Worm (Caenorhabditis elegans) whole organism, L4 larva: ENCODE data around the gene madf-11.

Experiments used
- Y48G9A.11 ChIP-seq: fragments of 200-800 bp; sonication (Bioruptor generic); IDR thresholded peaks from 2 replicates; pipeline ENCODE4 v1.3.6; 2022; ENCODE audit warnings: missing genetic modification reagents, missing genetic modification characterization, missing compliant biosample characterization
- ZK546.5 ChIP-seq, 2 experiments: sonication (generic microtip); optimal IDR thresholded peaks; 2 replicates each; lab custom pipeline; 2017; ENCODE audit warnings: missing biosample characterization in 2 of 2, missing genetic modification characterization in 2 of 2
- aha-1 ChIP-seq: fragments of 150-350 bp; peaks from one replicate; lab custom pipeline; 2014; ENCODE audit warnings: missing biosample characterization, missing genetic modification characterization
- aly-2 ChIP-seq: sonication (generic microtip); optimal IDR thresholded peaks from 2 replicates; lab custom pipeline; 2018; ENCODE audit warnings: missing biosample characterization, missing genetic modification characterization
- arid-1 ChIP-seq: fragments of 200-800 bp; sonication (Bioruptor generic); conservative IDR thresholded peaks from 2 replicates; pipeline ENCODE4 v1.3.6; 2022; ENCODE audit warnings: missing genetic modification reagents, missing genetic modification characterization, missing compliant biosample characterization
- ceh-20 ChIP-seq: fragments of 200-800 bp; sonication (Bioruptor generic); IDR thresholded peaks from 2 replicates; pipeline ENCODE4 v1.3.6; 2022; ENCODE audit warnings: missing genetic modification reagents, missing genetic modification characterization, missing compliant biosample characterization
- ceh-28 ChIP-seq: fragments of 150-350 bp; optimal IDR thresholded peaks from 2 replicates; lab custom pipeline; 2014; ENCODE audit warnings: missing biosample characterization, missing genetic modification reagents, missing genetic modification characterization
- ctbp-1 ChIP-seq: fragments of 200-800 bp; sonication (Bioruptor generic); IDR thresholded peaks from 2 replicates; pipeline ENCODE4 v1.3.6; 2022; ENCODE audit warnings: missing genetic modification reagents, missing genetic modification characterization, missing compliant biosample characterization
- daf-16 ChIP-seq, 3 experiments: sonication (generic microtip); optimal IDR thresholded peaks; 2 replicates each; lab custom pipeline; 2016 to 2017; ENCODE audit warnings: missing genetic modification characterization in 3 of 3, missing genetic modification reagents in 3 of 3, mild to moderate bottlenecking in 2 of 3, missing compliant biosample characterization in 2 of 3, missing biosample characterization in 1 of 3, moderate library complexity in 1 of 3
- dpl-1 ChIP-seq: fragments of 150-350 bp; optimal IDR thresholded peaks from 2 replicates; lab custom pipeline; 2014; ENCODE audit warnings: missing biosample characterization, missing genetic modification reagents, missing genetic modification characterization
- egl-27 ChIP-seq: sonication (generic microtip); optimal IDR thresholded peaks from 3 replicates; lab custom pipeline; 2017; ENCODE audit warnings: missing biosample characterization, missing genetic modification reagents, missing genetic modification characterization
- egl-43 ChIP-seq: fragments of 200-800 bp; sonication (Bioruptor generic); IDR thresholded peaks from 2 replicates; pipeline ENCODE4 v1.3.6; 2022; ENCODE audit warnings: missing genetic modification reagents, missing genetic modification characterization, missing compliant biosample characterization
- hlh-30 ChIP-seq: sonication (generic microtip); optimal IDR thresholded peaks from 2 replicates; lab custom pipeline; 2017; ENCODE audit warnings: antibody characterized with exemption, mild to moderate bottlenecking, missing genetic modification characterization, missing compliant biosample characterization; ENCODE audit not compliant: insufficient read depth
- lin-39 ChIP-seq: fragments of 150-350 bp; optimal IDR thresholded peaks from 2 replicates; lab custom pipeline; 2014; ENCODE audit warnings: missing biosample characterization, missing genetic modification reagents, missing genetic modification characterization
- lsy-2 ChIP-seq, 2 experiments: fragments of 150-350 bp in 1 of 2; sonication (generic microtip) in 1 of 2; optimal IDR thresholded peaks; 2 replicates each; lab custom pipeline; 2014 to 2017; ENCODE audit warnings: missing biosample characterization in 2 of 2, missing genetic modification characterization in 2 of 2
- mdl-1 ChIP-seq, 2 experiments: fragments of 150-350 bp in 1 of 2; sonication (generic microtip) in 1 of 2; optimal IDR thresholded peaks; 2 replicates each; lab custom pipeline; 2014 to 2017; ENCODE audit warnings: missing biosample characterization in 2 of 2, missing genetic modification characterization in 2 of 2
- nhr-111 ChIP-seq: fragments of 200-800 bp; sonication (Bioruptor generic); optimal IDR thresholded peaks from 2 replicates; lab custom pipeline; 2018; ENCODE audit warnings: mild to moderate bottlenecking, missing genetic modification characterization, missing compliant biosample characterization
- nhr-76 ChIP-seq: fragments of 150-350 bp; optimal IDR thresholded peaks from 2 replicates; lab custom pipeline; 2014; ENCODE audit warnings: missing biosample characterization, missing genetic modification characterization
- saeg-2 ChIP-seq: fragments of 200-800 bp; sonication (Bioruptor generic); IDR thresholded peaks from 2 replicates; pipeline ENCODE4 v1.3.6; 2022; ENCODE audit warnings: missing genetic modification reagents, missing genetic modification characterization, missing compliant biosample characterization
- set-16 ChIP-seq: fragments of 200-800 bp; sonication (Bioruptor generic); IDR thresholded peaks from 2 replicates; pipeline ENCODE4 v1.3.6; 2022; ENCODE audit warnings: missing genetic modification reagents, missing genetic modification characterization, missing compliant biosample characterization
- spr-1 ChIP-seq: sonication (generic microtip); optimal IDR thresholded peaks from 2 replicates; lab custom pipeline; 2016; ENCODE audit warnings: mild to moderate bottlenecking, missing genetic modification characterization, missing compliant biosample characterization
- spr-3 ChIP-seq: fragments of 200-800 bp; sonication (Bioruptor generic); optimal IDR thresholded peaks from 2 replicates; lab custom pipeline; 2018; ENCODE audit warnings: mild to moderate bottlenecking, missing genetic modification characterization, missing compliant biosample characterization
- unc-62 ChIP-seq, 3 experiments: fragments of 150-350 bp in 1 of 3; sonication (generic microtip); optimal IDR thresholded peaks in 2 of 3; peaks in 1 of 3; 1 replicate in 1 of 3; 2 replicates in 2 of 3; lab custom pipeline; 2014 to 2017; ENCODE audit warnings: missing biosample characterization in 3 of 3, missing genetic modification characterization in 3 of 3, missing genetic modification reagents in 3 of 3, missing genotype in 1 of 3
- zfp-2 ChIP-seq: sonication (generic microtip); optimal IDR thresholded peaks from 2 replicates; lab custom pipeline; 2016; ENCODE audit warnings: mild to moderate bottlenecking, missing genetic modification characterization, missing compliant biosample characterization
- zip-2 ChIP-seq: fragments of 150-350 bp; optimal IDR thresholded peaks from 2 replicates; lab custom pipeline; 2014; ENCODE audit warnings: missing biosample characterization, missing genetic modification characterization
- ztf-7 ChIP-seq: fragments of 150-350 bp; optimal IDR thresholded peaks from 2 replicates; lab custom pipeline; 2014; ENCODE audit warnings: missing biosample characterization, missing genetic modification characterization

The madf-11 gene

ce11 chrIII:5581049-5581448, 22.2 kb downstream of the madf-11 start, which contains the start of gene F56D2.5:
Gene F56D2.5 (minus strand): TSS chrIII:5581419.
- TF ChIP-seq zfp-2 (no peak), lsy-2 (tag; optimal IDR thresholded peaks at IDR 0.05; lab: Kevin White, UChicago) (peak in 1 of 2 experiments; percentile 5), ztf-7 (tag; lab: Kevin White, UChicago) (peak; percentile 96), zip-2 (tag; lab: Kevin White, UChicago) (peak; percentile 98), unc-62 (GFP tag; optimal IDR thresholded peaks at IDR 0.05 in 1 of 2; lab: Kevin White, UChicago) (peak in 1 of 2 experiments; percentile 29), unc-62 (tag; optimal IDR thresholded peaks at IDR 0.05; lab: Kevin White, UChicago) (no peak), egl-27 (tag; lab: Kevin White, UChicago) (no peak)
- TF ChIP-seq, all 104 proteins: peak for 4

ce11 chrIII:5573694-5574093, 29.6 kb downstream of the madf-11 start, which contains the start of gene molo-1:
Gene molo-1 (plus strand): TSS chrIII:5573994.
- TF ChIP-seq saeg-2 (GFP tag; lab: Robert Waterston, UW), result no peak

DNA sequence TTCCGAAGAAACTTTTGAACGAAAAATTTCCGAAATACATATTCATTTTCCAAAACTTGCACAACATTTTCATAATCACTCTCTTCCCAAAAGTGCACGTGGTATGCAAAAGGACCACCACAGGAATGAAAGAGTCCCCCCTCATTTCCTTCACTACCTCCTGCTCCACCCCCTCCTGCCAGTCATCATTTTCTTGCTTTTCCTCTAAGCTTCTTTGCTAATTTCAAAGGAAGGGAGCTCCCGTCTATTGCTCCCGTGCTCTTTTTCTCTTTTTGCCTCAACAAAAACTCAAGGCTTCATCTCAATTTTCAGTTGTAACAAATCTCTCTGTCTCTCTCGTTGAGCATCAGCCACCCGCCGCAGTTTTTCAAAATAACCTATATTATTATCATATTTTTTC, 30.5 kb downstream of the madf-11 start:
- TF ChIP-seq Y48G9A.11 (GFP tag; lab: Robert Waterston, UW), result no peak
- peak; percentile 57 for TF ChIP-seq aha-1 (tag; lab: Kevin White, UChicago)
- TF ChIP-seq hlh-30 (tag; lab: Kevin White, UChicago), result peak; percentile 52

- TF ChIP-seq ceh-28 (tag; lab: Kevin White, UChicago), result no peak
- peak; percentile 10 for TF ChIP-seq hlh-30 (tag; lab: Kevin White, UChicago)
- TF ChIP-seq unc-62 (GFP tag; optimal IDR thresholded peaks at IDR 0.05 in 1 of 2; lab: Kevin White, UChicago), result peak in 1 of 2 experiments; percentile 86
- no peak for TF ChIP-seq unc-62 (tag; optimal IDR thresholded peaks at IDR 0.05; lab: Kevin White, UChicago)
- peak; percentile 48; the same call in 1 of the 2 replicates for TF ChIP-seq ceh-20 (GFP tag; lab: Robert Waterston, UW)
Observed at ce11 chrIII:5570814-5571443, 32.4 kb downstream of the madf-11 start.

ce11 chrIII:5568679-5569078, 34.6 kb downstream of the madf-11 start, which contains the start of gene nspb-12:
Gene nspb-12 (minus strand): TSS chrIII:5568779.
- TF ChIP-seq aha-1 (tag; lab: Kevin White, UChicago) (peak; percentile 1), spr-3 (GFP tag; lab: Kevin White, UChicago) (no peak), aly-2 (tag; lab: Kevin White, UChicago) (no peak)

ce11 chrIII:5568265-5568664, 35.0 kb downstream of the madf-11 start:
- TF ChIP-seq nhr-76 (tag; lab: Kevin White, UChicago) (no peak), arid-1 (0 out of 2 replicates have a peak, but pooled peaks have one; percentile 35), dpl-1 (no peak), daf-16 (GFP tag; optimal IDR thresholded peaks at IDR 0.05; lab: Kevin White, UChicago) (no peak), daf-16 (tag; optimal IDR thresholded peaks at IDR 0.05; lab: Kevin White, UChicago) (no peak), egl-43 (GFP tag; lab: Robert Waterston, UW) (peak; percentile 55; the same call in 1 of the 2 replicates)

DNA sequence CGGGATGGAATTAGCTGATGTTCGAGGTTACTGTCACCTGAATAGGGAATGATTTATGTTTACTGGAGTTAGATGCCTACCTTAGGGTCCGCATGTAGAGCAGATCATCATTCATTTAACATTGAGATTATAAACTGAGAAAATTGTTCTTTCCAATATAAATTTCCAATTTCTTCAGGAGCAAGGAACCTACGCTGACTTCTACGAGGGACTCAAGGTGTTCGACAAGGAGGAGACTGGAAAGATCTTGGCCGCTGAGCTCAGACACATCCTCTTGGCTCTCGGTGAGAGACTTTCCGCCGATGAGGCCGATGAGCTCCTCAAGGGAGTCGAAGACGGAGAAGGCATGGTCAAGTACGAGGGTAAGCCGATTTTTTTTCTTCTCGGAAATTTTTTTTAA, 36.8 kb downstream of the madf-11 start:
- TF ChIP-seq set-16 (GFP tag; lab: Robert Waterston, UW) (peak; percentile 50), ctbp-1 (GFP tag; lab: Robert Waterston, UW) (no peak), mdl-1 (tag; optimal IDR thresholded peaks at IDR 0.05; lab: Kevin White, UChicago) (no peak), spr-1 (tag; lab: Kevin White, UChicago) (no peak), daf-16 (GFP tag; optimal IDR thresholded peaks at IDR 0.05; lab: Kevin White, UChicago) (no peak), daf-16 (tag; optimal IDR thresholded peaks at IDR 0.05; lab: Kevin White, UChicago) (no peak), ztf-7 (tag; lab: Kevin White, UChicago) (no peak), lin-39 (no peak), ZK546.5 (tag; optimal IDR thresholded peaks at IDR 0.05; lab: Kevin White, UChicago) (no peak), unc-62 (GFP tag; optimal IDR thresholded peaks at IDR 0.05 in 1 of 2; lab: Kevin White, UChicago) (peak in 1 of 2 experiments; percentile 68), unc-62 (tag; optimal IDR thresholded peaks at IDR 0.05; lab: Kevin White, UChicago) (no peak), nhr-111 (GFP tag; lab: Kevin White, UChicago) (no peak), zip-2 (tag; lab: Kevin White, UChicago) (no peak)
- TF ChIP-seq, all 104 proteins: peak for 2
